Worm (Caenorhabditis elegans): ENCODE measurements around the gene K11H12.1.

DNA sequence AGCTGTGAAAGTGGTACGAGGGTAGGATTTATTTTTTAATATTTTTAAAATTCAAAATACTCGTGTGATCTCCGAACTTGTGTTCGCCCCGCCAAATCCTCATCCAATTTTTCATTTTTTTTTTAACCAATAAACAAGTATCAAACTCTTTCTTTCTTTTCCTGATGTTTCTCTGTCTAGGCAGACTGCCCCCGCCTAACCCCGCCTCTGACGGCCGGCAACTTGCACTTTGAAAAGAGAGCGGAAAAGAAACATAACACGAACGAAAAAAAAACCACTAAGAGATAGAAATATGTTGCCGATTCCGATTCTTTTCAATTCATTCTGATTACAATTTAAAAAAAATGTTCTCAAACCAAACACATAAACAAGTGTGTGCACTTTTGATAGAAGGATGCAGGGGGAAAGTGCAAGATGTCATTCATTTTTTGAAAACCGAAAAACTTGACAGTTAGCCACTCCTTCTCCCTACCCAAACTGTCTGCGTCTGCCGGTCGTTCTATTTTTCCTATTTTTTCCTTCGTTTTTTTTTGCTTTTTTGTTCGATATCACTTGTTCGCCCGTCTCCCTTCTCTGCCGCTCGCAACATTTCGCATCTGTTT is 27.2 kb downstream of the K11H12.1 start:
- no peak for TF ChIP-seq nhr-43 (tag; optimal IDR thresholded peaks at IDR 0.05; ENCODE audit: poor library complexity, severe bottlenecking)
- no peak for TF ChIP-seq jun-1 (tag; optimal IDR thresholded peaks at IDR 0.05)
- no peak for TF ChIP-seq hmg-11 (tag; optimal IDR thresholded peaks at IDR 0.05)
- no peak for TF ChIP-seq elt-2 (tag; optimal IDR thresholded peaks at IDR 0.05)
- TF ChIP-seq egl-5 (tag; optimal IDR thresholded peaks at IDR 0.05), result no peak
